Worm (Caenorhabditis elegans): ENCODE data around the gene F57G9.7.

DNA sequence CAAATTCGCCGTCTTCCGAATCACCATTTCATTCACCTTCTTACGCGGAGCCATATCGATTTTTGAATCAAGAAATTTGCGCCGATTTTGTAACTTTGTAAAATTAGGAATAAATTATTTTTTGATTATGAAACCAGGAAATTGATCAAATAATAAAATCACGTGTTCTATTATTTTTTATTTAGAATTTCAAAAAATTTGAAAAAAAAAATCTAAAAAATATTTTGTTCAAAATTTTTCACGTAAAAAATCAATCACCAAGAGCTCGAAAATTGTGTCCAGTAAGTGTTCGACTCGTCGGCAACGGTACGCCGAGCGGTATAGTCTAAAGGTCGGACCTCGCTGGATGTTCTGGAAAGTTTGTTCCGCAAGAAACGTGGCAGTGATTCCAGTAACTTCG is 3.9 kb downstream of the F57G9.7 start, which contains the start of gene Y57A10B.7:
- TF ChIP-seq cog-1 (tag; optimal IDR thresholded peaks at IDR 0.05) (no peak), klf-2 (GFP tag; conservative IDR thresholded peaks at IDR 0.05) (no peak), ztf-23 (GFP tag; IDR thresholded peaks at IDR 0.05) (no peak)

Measured in whole organism, midembryonic.